Fruit fly (Drosophila melanogaster) whole organism, embryonic: Measurements from ENCODE around the gene Pat1.

Experiments
- ATbp ChIP-seq: fragments of 200-800 bp; sonication (Bioruptor generic); optimal IDR thresholded peaks from 2 replicates; lab custom pipeline; 2017; ENCODE audit warnings: missing biosample characterization, mild to moderate bottlenecking, missing genetic modification characterization, missing genetic modification reagents
- Abd-B ChIP-seq: fragments of 200-800 bp; sonication (Bioruptor generic); optimal IDR thresholded peaks from 2 replicates; lab custom pipeline; 2018; ENCODE audit warnings: missing biosample characterization, mild to moderate bottlenecking, missing genetic modification characterization, moderate library complexity
- B-H1 ChIP-seq: fragments of 200-800 bp; sonication (Bioruptor generic); IDR thresholded peaks from 3 replicates; pipeline ENCODE4 v1.3.6; 2022; ENCODE audit warnings: missing biosample characterization, missing genetic modification characterization
- CG10267 ChIP-seq: fragments of 200-800 bp; sonication (Bioruptor generic); optimal IDR thresholded peaks from 2 replicates; lab custom pipeline; 2018; ENCODE audit warnings: missing biosample characterization, mild to moderate bottlenecking, missing genetic modification characterization, moderate library complexity
- CG10543 ChIP-seq: fragments of 200-800 bp; sonication (Bioruptor generic); optimal IDR thresholded peaks from 3 replicates; lab custom pipeline; 2017; ENCODE audit warnings: missing biosample characterization, mild to moderate bottlenecking, missing genetic modification characterization, moderate library complexity
- CG11093 ChIP-seq: fragments of 200-800 bp; sonication (Bioruptor generic); IDR thresholded peaks from 3 replicates; pipeline ENCODE4 v1.3.6; 2022; ENCODE audit warnings: missing biosample characterization, missing genetic modification characterization
- CG11398 ChIP-seq: fragments of 200-800 bp; sonication (Bioruptor generic); optimal IDR thresholded peaks from 2 replicates; lab custom pipeline; 2016; ENCODE audit warnings: missing biosample characterization, missing genetic modification characterization
- CG13424 ChIP-seq: fragments of 200-800 bp; sonication (Bioruptor generic); optimal IDR thresholded peaks from 2 replicates; lab custom pipeline; 2019; ENCODE audit warnings: missing biosample characterization, mild to moderate bottlenecking, missing genetic modification characterization, moderate library complexity
- CG14965 ChIP-seq: fragments of 200-800 bp; sonication (Bioruptor generic); optimal IDR thresholded peaks from 2 replicates; lab custom pipeline; 2016; ENCODE audit warnings: missing biosample characterization, missing genetic modification characterization, borderline replicate concordance
- CG15479 ChIP-seq: fragments of 200-800 bp; sonication (Bioruptor generic); optimal IDR thresholded peaks from 3 replicates; lab custom pipeline; 2019; ENCODE audit warnings: missing biosample characterization, mild to moderate bottlenecking, missing genetic modification characterization, moderate library complexity
- CG1603 ChIP-seq: fragments of 200-800 bp; sonication (Bioruptor generic); optimal IDR thresholded peaks from 2 replicates; lab custom pipeline; 2019; ENCODE audit warnings: missing biosample characterization, mild to moderate bottlenecking, missing genetic modification characterization, moderate library complexity
- CG1647 ChIP-seq: fragments of 200-800 bp; sonication (Bioruptor generic); optimal IDR thresholded peaks from 3 replicates; lab custom pipeline; 2016; ENCODE audit warnings: missing biosample characterization, missing genetic modification characterization
- CG16779 ChIP-seq: fragments of 200-800 bp; sonication (Bioruptor generic); IDR thresholded peaks from 2 replicates; pipeline ENCODE4 v1.3.6; 2022; ENCODE audit warnings: missing biosample characterization, missing genetic modification characterization
- CG33213 ChIP-seq: fragments of 200-800 bp; sonication (Bioruptor generic); optimal IDR thresholded peaks from 3 replicates; lab custom pipeline; 2016; ENCODE audit warnings: missing biosample characterization, missing genetic modification characterization
- CG34224 ChIP-seq: fragments of 200-800 bp; sonication (Bioruptor generic); IDR thresholded peaks from 3 replicates; pipeline ENCODE4 v1.3.6; 2022; ENCODE audit warnings: missing biosample characterization, missing genetic modification characterization; ENCODE audit not compliant: partially characterized antibody
- CG34376 ChIP-seq: fragments of 200-800 bp; sonication (Bioruptor generic); optimal IDR thresholded peaks from 2 replicates; lab custom pipeline; 2018; ENCODE audit warnings: missing biosample characterization, mild to moderate bottlenecking, missing genetic modification characterization
- CG3847 ChIP-seq: fragments of 200-800 bp; sonication (Bioruptor generic); IDR thresholded peaks from 2 replicates; pipeline ENCODE4 v1.3.6; 2022; ENCODE audit warnings: missing biosample characterization, missing genetic modification characterization
- CG4820 ChIP-seq: fragments of 200-800 bp; sonication (Bioruptor generic); optimal IDR thresholded peaks from 3 replicates; lab custom pipeline; 2016; ENCODE audit warnings: missing biosample characterization, missing genetic modification characterization
- CG6765 ChIP-seq: fragments of 200-800 bp; sonication (Bioruptor generic); optimal IDR thresholded peaks from 3 replicates; lab custom pipeline; 2017; ENCODE audit warnings: missing biosample characterization, mild to moderate bottlenecking, missing genetic modification characterization
- CG6791 ChIP-seq: fragments of 200-800 bp; sonication (Bioruptor generic); IDR thresholded peaks from 3 replicates; pipeline ENCODE4 v1.3.6; 2022; ENCODE audit warnings: missing biosample characterization, missing genetic modification characterization; ENCODE audit not compliant: partially characterized antibody
- CG7556 ChIP-seq: fragments of 200-800 bp; sonication (Bioruptor generic); optimal IDR thresholded peaks from 2 replicates; lab custom pipeline; 2017; ENCODE audit warnings: missing biosample characterization, mild to moderate bottlenecking, missing genetic modification characterization
- CG9215 ChIP-seq: fragments of 200-800 bp; sonication (Bioruptor generic); IDR thresholded peaks from 2 replicates; pipeline ENCODE4 v1.3.6; 2022; ENCODE audit warnings: missing biosample characterization, missing genetic modification characterization
- D ChIP-seq, 2 experiments: fragments of 200-800 bp in 1 of 2; fragments of >200 bp in 1 of 2; sonication (Bioruptor generic) in 1 of 2; optimal IDR thresholded peaks; 2 replicates in 1 of 2; 3 replicates in 1 of 2; lab custom pipeline; 2017; ENCODE audit warnings: mild to moderate bottlenecking in 1 of 2, missing biosample characterization in 1 of 2, missing genetic modification characterization in 1 of 2, missing genetic modification reagents in 1 of 2
- D19B ChIP-seq: fragments of 200-800 bp; sonication (Bioruptor generic); optimal IDR thresholded peaks from 2 replicates; lab custom pipeline; 2017; ENCODE audit warnings: missing biosample characterization, mild to moderate bottlenecking, missing genetic modification characterization
- Dbx ChIP-seq: fragments of 200-800 bp; sonication (Bioruptor generic); IDR thresholded peaks from 3 replicates; pipeline ENCODE4 v1.3.6; 2022; ENCODE audit warnings: missing biosample characterization, missing genetic modification characterization
- Deaf1 ChIP-seq: fragments of 200-800 bp; optimal IDR thresholded peaks from 3 replicates; lab custom pipeline; 2019; ENCODE audit warnings: missing biosample characterization, mild to moderate bottlenecking, missing genetic modification characterization, moderate library complexity
- Dp ChIP-seq: fragments of 200-800 bp; sonication (Bioruptor generic); optimal IDR thresholded peaks from 2 replicates; lab custom pipeline; 2018; ENCODE audit warnings: missing biosample characterization, mild to moderate bottlenecking, missing genetic modification characterization, moderate library complexity
- E2f2 ChIP-seq: fragments of 200-800 bp; sonication (Bioruptor generic); IDR thresholded peaks from 2 replicates; pipeline ENCODE4 v1.3.6; 2022; ENCODE audit warnings: missing biosample characterization, missing genetic modification characterization
- GATAe ChIP-seq: fragments of 200-800 bp; sonication (Bioruptor generic); conservative IDR thresholded peaks from 2 replicates; pipeline ENCODE4 v1.3.6; 2022; ENCODE audit warnings: missing biosample characterization, missing genetic modification characterization
- Hr78 ChIP-seq, 2 experiments: fragments of 200-800 bp in 1 of 2; fragments of >200 bp in 1 of 2; sonication (Bioruptor generic) in 1 of 2; optimal IDR thresholded peaks; 2 replicates each; lab custom pipeline; 2017 to 2019; ENCODE audit warnings: missing biosample characterization in 2 of 2, missing genetic modification characterization in 2 of 2, mild to moderate bottlenecking in 1 of 2, moderate library complexity in 1 of 2
- Side ChIP-seq: fragments of 200-800 bp; sonication (Bioruptor generic); optimal IDR thresholded peaks from 2 replicates; lab custom pipeline; 2016; ENCODE audit warnings: missing biosample characterization, missing genetic modification characterization
- corto ChIP-seq: fragments of 200-800 bp; sonication (Bioruptor generic); optimal IDR thresholded peaks from 2 replicates; lab custom pipeline; 2016; ENCODE audit warnings: missing biosample characterization, mild to moderate bottlenecking, missing genetic modification characterization, moderate library complexity
- en ChIP-seq: fragments of 200-800 bp; sonication (Bioruptor generic); optimal IDR thresholded peaks from 2 replicates; lab custom pipeline; 2016; ENCODE audit warnings: missing biosample characterization, missing genetic modification characterization
- ftz-f1 ChIP-seq: fragments of 200-800 bp; sonication (Bioruptor generic); optimal IDR thresholded peaks from 2 replicates; lab custom pipeline; 2016; ENCODE audit warnings: missing biosample characterization, missing genetic modification characterization
- kah ChIP-seq: fragments of 200-800 bp; sonication (Bioruptor generic); optimal IDR thresholded peaks from 2 replicates; lab custom pipeline; 2018; ENCODE audit warnings: missing biosample characterization, mild to moderate bottlenecking, missing genetic modification characterization
- mam ChIP-seq: fragments of 200-800 bp; sonication (Bioruptor generic); optimal IDR thresholded peaks from 3 replicates; lab custom pipeline; 2016; ENCODE audit warnings: missing biosample characterization, missing genetic modification characterization
- nerfin-2 ChIP-seq: fragments of 200-800 bp; sonication (Bioruptor generic); IDR thresholded peaks from 2 replicates; pipeline ENCODE4 v1.3.6; 2022; ENCODE audit warnings: missing biosample characterization, missing genetic modification characterization; ENCODE audit not compliant: partially characterized antibody
- otp ChIP-seq: fragments of 200-800 bp; sonication (Bioruptor generic); IDR thresholded peaks from 3 replicates; pipeline ENCODE4, ENCODE4 v1.3.6; 2022; ENCODE audit warnings: missing biosample characterization, missing genetic modification characterization
- pb ChIP-seq: fragments of 200-800 bp; sonication (Bioruptor generic); optimal IDR thresholded peaks from 3 replicates; lab custom pipeline; 2016; ENCODE audit warnings: missing biosample characterization, missing genetic modification characterization
- pnt ChIP-seq: fragments of 200-800 bp; sonication (Bioruptor generic); optimal IDR thresholded peaks from 3 replicates; lab custom pipeline; 2016; ENCODE audit warnings: missing biosample characterization, missing genetic modification characterization
- prd ChIP-seq, 3 experiments: fragments of >200 bp in 2 of 3; fragments of 200-800 bp in 1 of 3; sonication (Bioruptor generic) in 1 of 3; optimal IDR thresholded peaks in 2 of 3; IDR thresholded peaks in 1 of 3; 2 replicates in 2 of 3; 3 replicates in 1 of 3; pipeline versions ENCODE4 v1.3.6 to Lab custom; 2017 to 2022; ENCODE audit warnings: missing biosample characterization in 1 of 3, missing genetic modification characterization in 1 of 3
- schlank ChIP-seq: fragments of 200-800 bp; sonication (Bioruptor generic); optimal IDR thresholded peaks from 2 replicates; lab custom pipeline; 2018; ENCODE audit warnings: missing biosample characterization, mild to moderate bottlenecking, missing genetic modification characterization
- slp2 ChIP-seq: fragments of 200-800 bp; sonication (Bioruptor generic); optimal IDR thresholded peaks from 2 replicates; lab custom pipeline; 2016; ENCODE audit warnings: missing biosample characterization, missing genetic modification characterization
- tgo ChIP-seq: fragments of 200-800 bp; sonication (Bioruptor generic); IDR thresholded peaks from 3 replicates; pipeline ENCODE4 v1.3.6; 2022; ENCODE audit warnings: missing biosample characterization, missing genetic modification characterization
- tna ChIP-seq: fragments of 200-800 bp; sonication (Bioruptor generic); IDR thresholded peaks from 2 replicates; pipeline ENCODE4 v1.3.6; 2022; ENCODE audit warnings: missing biosample characterization, missing genetic modification characterization; ENCODE audit not compliant: partially characterized antibody
- vnd ChIP-seq: fragments of 200-800 bp; sonication (Bioruptor generic); IDR thresholded peaks from 3 replicates; pipeline ENCODE4 v1.3.6; 2022; ENCODE audit warnings: missing biosample characterization, missing genetic modification characterization; ENCODE audit not compliant: partially characterized antibody
- zen2 ChIP-seq: fragments of 200-800 bp; sonication (Bioruptor generic); IDR thresholded peaks from 3 replicates; pipeline ENCODE4 v1.3.6; 2022; ENCODE audit warnings: missing biosample characterization, missing genetic modification characterization; ENCODE audit not compliant: partially characterized antibody
- zf30C ChIP-seq: fragments of 200-800 bp; sonication (Bioruptor generic); optimal IDR thresholded peaks from 3 replicates; lab custom pipeline; 2018; ENCODE audit warnings: missing biosample characterization, mild to moderate bottlenecking, missing genetic modification characterization

Gene Pat1

dm6 chrX:6590681-6591289 is at the start of gene Pat1 (continued):
- TF ChIP-seq ATbp (GFP tag; lab: Kevin White, UChicago) (no peak), pnt (GFP tag; lab: Kevin White, UChicago) (no peak), corto (GFP tag; lab: Kevin White, UChicago) (no peak), ftz-f1 (GFP tag; lab: Kevin White, UChicago) (no peak), B-H1 (no peak), CG15479 (peak; percentile 0), Side (no peak), CG16779 (GFP tag; lab: Robert Waterston, UW) (no peak), CG34224 (GFP tag; lab: Robert Waterston, UW) (peak; percentile 78), Hr78 (GFP tag; optimal IDR thresholded peaks at IDR 0.05; lab: Kevin White, UChicago) (no peak), CG4820 (GFP tag; lab: Kevin White, UChicago) (no peak), GATAe (GFP tag; lab: Robert Waterston, UW) (no peak), E2f2 (GFP tag; lab: Robert Waterston, UW) (peak; percentile 88), CG9215 (GFP tag; lab: Robert Waterston, UW) (no peak), CG14965 (GFP tag; lab: Kevin White, UChicago) (no peak), CG10543 (GFP tag; lab: Kevin White, UChicago) (no peak), otp (no peak), vnd (GFP tag; lab: Robert Waterston, UW) (peak; percentile 82), tgo (GFP tag; lab: Robert Waterston, UW) (no peak), CG34376 (GFP tag; lab: Kevin White, UChicago) (peak; percentile 49), prd (optimal IDR thresholded peaks at IDR 0.05; lab: Kevin White, UChicago) (no peak), prd (GFP tag; IDR thresholded peaks at IDR 0.05; lab: Robert Waterston, UW) (no peak), tna (peak; percentile 86), CG10267 (tag; lab: Kevin White, UChicago) (peak; percentile 57), slp2 (no peak), CG1647 (GFP tag; lab: Kevin White, UChicago) (no peak), pb (GFP tag; lab: Kevin White, UChicago) (no peak), D (optimal IDR thresholded peaks at IDR 0.05; lab: Kevin White, UChicago) (no peak), D (GFP tag; optimal IDR thresholded peaks at IDR 0.05; lab: Kevin White, UChicago) (no peak), zf30C (no peak), Dbx (GFP tag; lab: Robert Waterston, UW) (peak; percentile 35; the same call in 1 of the 3 replicates), schlank (tag; lab: Kevin White, UChicago) (no peak), CG3847 (peak; percentile 36), nerfin-2 (peak; percentile 63), CG11398 (GFP tag; lab: Kevin White, UChicago) (no peak), kah (GFP tag; lab: Kevin White, UChicago) (no peak), Dp (peak; percentile 85), Deaf1 (tag; lab: Kevin White, UChicago) (peak; percentile 30), CG6765 (GFP tag; lab: Kevin White, UChicago) (peak; percentile 5), CG11093 (GFP tag; lab: Robert Waterston, UW) (no peak), D19B (no peak), CG6791 (peak; percentile 95), zen2 (GFP tag; lab: Robert Waterston, UW) (peak; percentile 79), CG13424 (no peak), mam (GFP tag; lab: Kevin White, UChicago) (peak; percentile 18), Abd-B (no peak), CG1603 (peak; percentile 77), en (GFP tag; lab: Kevin White, UChicago) (no peak), CG7556 (peak; percentile 5), CG33213 (peak; percentile 31)
